Fruit fly (Drosophila melanogaster) ovary, adult (tissue): ENCODE results near the gene Fpgs2.

Experiments used
- CG17801 ChIP-seq: fragments of 200-800 bp; optimal IDR thresholded peaks from 2 replicates; lab custom pipeline; 2019; ENCODE audit warnings: missing biosample characterization, mild to moderate bottlenecking, missing genetic modification characterization, moderate library complexity; ENCODE audit not compliant: partially characterized antibody

The Fpgs2 gene

DNA sequence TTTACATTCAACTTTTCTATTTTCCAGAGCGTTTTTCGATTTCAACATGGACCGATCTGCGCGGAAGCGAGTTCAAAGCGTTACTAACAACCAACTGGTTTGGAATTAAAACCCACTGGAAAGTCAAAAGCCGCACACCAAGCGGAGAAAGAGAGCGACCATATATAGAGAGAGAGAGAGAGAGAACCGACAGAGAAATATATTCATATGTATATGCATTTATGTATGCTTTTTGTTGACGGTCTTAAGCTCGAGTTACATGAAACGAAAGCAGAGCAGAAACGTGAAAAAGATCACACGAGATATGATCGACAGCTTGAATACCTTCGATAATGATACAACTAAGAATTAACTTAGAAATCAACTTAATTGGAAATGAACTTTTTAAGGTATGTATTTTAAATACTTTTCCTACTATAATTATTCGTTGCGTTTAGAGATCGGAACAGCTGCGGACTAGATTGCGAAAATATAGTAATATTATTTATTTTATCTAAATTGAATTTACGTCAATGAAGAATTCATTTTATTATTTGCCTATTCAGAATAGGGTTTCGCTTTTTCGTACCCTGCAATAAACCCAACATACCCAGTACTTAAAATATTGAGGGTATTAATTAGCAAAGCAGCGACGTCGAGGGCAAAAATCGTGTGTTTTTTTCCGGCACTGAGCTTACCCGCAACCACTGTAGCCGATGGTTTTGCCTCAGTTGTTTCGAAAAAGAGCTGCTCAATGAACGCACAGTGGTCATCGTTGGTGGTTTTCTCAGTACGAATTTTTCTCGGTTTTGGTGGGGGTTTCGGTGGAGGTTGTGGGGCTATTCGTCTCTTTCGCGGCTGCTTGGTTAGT is 25.1 kb downstream of the Fpgs2 start:
- TF ChIP-seq CG17801: peak; percentile 77

- TF ChIP-seq CG17801: no peak
Measured at dm6 chr2L:3888173-3888572, 25.9 kb downstream of the Fpgs2 start.

dm6 chr2L:3883939-3884338 is 30.1 kb downstream of the Fpgs2 start:
- no peak for TF ChIP-seq CG17801

DNA sequence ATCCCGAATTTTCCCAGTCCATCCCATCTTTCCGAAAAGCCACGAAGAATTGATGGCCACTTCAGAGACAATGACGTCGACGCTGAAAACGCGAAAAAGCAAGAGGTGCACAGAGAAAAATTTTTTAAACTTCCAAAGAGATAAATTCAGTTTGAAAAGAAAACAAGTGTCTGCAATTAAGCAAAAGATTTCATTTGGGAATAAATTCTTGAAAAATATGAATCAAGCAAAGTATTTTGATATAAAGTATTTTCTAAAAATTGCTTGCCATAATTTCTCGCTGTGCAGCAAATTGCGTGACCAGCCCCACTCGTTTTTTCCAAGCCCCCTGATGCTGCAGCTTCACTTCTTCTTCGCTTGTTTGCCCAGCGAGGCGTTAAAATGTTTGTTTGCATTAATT is 31.9 kb downstream of the Fpgs2 start:
- TF ChIP-seq CG17801: no peak

- TF ChIP-seq CG17801: no peak
Measured at dm6 chr2L:3881164-3881563, 32.9 kb downstream of the Fpgs2 start.

dm6 chr2L:3880048-3880447 is 34.0 kb downstream of the Fpgs2 start:
- no peak for TF ChIP-seq CG17801

- TF ChIP-seq CG17801: no peak
Measured at dm6 chr2L:3877011-3877410, 37.1 kb downstream of the Fpgs2 start.

DNA sequence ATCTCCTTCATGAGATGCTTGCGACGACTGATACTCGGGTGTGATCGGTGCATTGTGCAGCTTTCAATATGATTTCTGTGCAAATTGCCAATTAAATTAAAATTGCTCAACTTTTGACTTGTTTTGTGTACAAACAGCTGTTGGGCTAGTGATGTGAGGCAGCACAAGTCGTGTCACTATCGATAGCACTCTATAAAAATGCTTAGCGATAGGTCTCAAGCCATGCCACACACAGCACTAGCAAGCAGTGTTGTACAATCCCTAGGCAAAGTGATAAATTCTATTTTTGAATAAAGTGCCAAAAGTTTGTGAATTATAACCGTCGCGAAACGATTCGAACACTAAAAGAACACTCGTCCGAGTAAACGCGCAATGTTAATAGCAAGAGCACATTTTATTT is 41.8 kb downstream of the Fpgs2 start, which contains the start of gene CG31957:
Gene CG31957, minus strand, starts transcription at position 176 of the 400 bp plus-strand sequence.
- TF ChIP-seq CG17801: peak; percentile 30

dm6 chr2L:3867474-3868082 is 46.5 kb downstream of the Fpgs2 start, which contains the start of gene Cep97:
Gene Cep97, plus strand, starts transcription at chr2L:3867697.
- TF ChIP-seq CG17801: no peak

- TF ChIP-seq CG17801: peak; percentile 21
Measured at dm6 chr2L:3862437-3863041, 51.5 kb downstream of the Fpgs2 start, which contains the start of gene TTLL4B. Gene TTLL4B, plus strand, starts transcription at chr2L:3862668.
